Worm (Caenorhabditis elegans) whole organism, late embryonic: ENCODE measurements around the gene cpg-8.

Experiments used
- F13H6.1 ChIP-seq: sonication (generic microtip); optimal IDR thresholded peaks from 2 replicates; lab custom pipeline; 2016; ENCODE audit warnings: missing genetic modification characterization, missing compliant biosample characterization
- ahr-1 ChIP-seq: sonication (generic microtip); optimal IDR thresholded peaks from 2 replicates; lab custom pipeline; 2016; ENCODE audit warnings: missing genetic modification characterization, missing compliant biosample characterization
- dmd-4 ChIP-seq: sonication (generic microtip); optimal IDR thresholded peaks from 2 replicates; lab custom pipeline; 2016; ENCODE audit warnings: borderline replicate concordance, missing genetic modification characterization, missing compliant biosample characterization
- elt-4 ChIP-seq: sonication (generic microtip); optimal IDR thresholded peaks from 2 replicates; lab custom pipeline; 2016; ENCODE audit warnings: missing genetic modification characterization, missing compliant biosample characterization
- ets-4 ChIP-seq: sonication (generic microtip); optimal IDR thresholded peaks from 2 replicates; lab custom pipeline; 2016; ENCODE audit warnings: missing genetic modification characterization, missing compliant biosample characterization
- fax-1 ChIP-seq: sonication (generic microtip); optimal IDR thresholded peaks from 2 replicates; lab custom pipeline; 2016; ENCODE audit warnings: missing genotype, missing genetic modification characterization, missing compliant biosample characterization
- hlh-6 ChIP-seq: sonication (generic microtip); optimal IDR thresholded peaks from 2 replicates; lab custom pipeline; 2016; ENCODE audit warnings: missing genotype, missing genetic modification characterization, missing compliant biosample characterization
- pha-4 ChIP-seq: fragments of 150-350 bp; optimal IDR thresholded peaks from 2 replicates; lab custom pipeline; 2018; ENCODE audit warnings: missing biosample characterization, missing genetic modification reagents, missing genetic modification characterization
- pqm-1 ChIP-seq: sonication (generic microtip); optimal IDR thresholded peaks from 2 replicates; lab custom pipeline; 2016; ENCODE audit warnings: missing genetic modification characterization, missing compliant biosample characterization
- unc-55 ChIP-seq: sonication (generic microtip); optimal IDR thresholded peaks from 2 replicates; lab custom pipeline; 2017; ENCODE audit warnings: missing biosample characterization, missing genetic modification reagents, missing genetic modification characterization

- TF ChIP-seq fax-1 (tag; lab: Kevin White, UChicago) (no peak), ets-4 (tag; lab: Kevin White, UChicago) (no peak), pqm-1 (no peak), pha-4 (tag; lab: Kevin White, UChicago) (no peak), unc-55 (no peak), dmd-4 (tag; lab: Kevin White, UChicago) (no peak), hlh-6 (tag; lab: Kevin White, UChicago) (no peak), elt-4 (tag; lab: Kevin White, UChicago) (no peak), ahr-1 (tag; lab: Kevin White, UChicago) (no peak), F13H6.1 (tag; lab: Kevin White, UChicago) (no peak)
These were observed 1.0 kb upstream of the cpg-8 start for ce11 chrV:4693282-4693588.
